Fruit fly (Drosophila melanogaster) whole organism, adult: ENCODE data around the gene Gabat.

Experiments
- CG5204 ChIP-seq: fragments of 200-800 bp; sonication (Bioruptor generic); optimal IDR thresholded peaks from 2 replicates; lab custom pipeline; 2016; ENCODE audit warnings: missing biosample characterization, missing genetic modification characterization
- CG7045 ChIP-seq: fragments of 200-800 bp; sonication (Bioruptor generic); optimal IDR thresholded peaks from 2 replicates; lab custom pipeline; 2017; ENCODE audit warnings: missing biosample characterization, mild to moderate bottlenecking, missing genetic modification characterization
- Clk ChIP-seq: fragments of 200-800 bp; sonication (Bioruptor generic); optimal IDR thresholded peaks from 2 replicates; lab custom pipeline; 2017; ENCODE audit warnings: missing biosample characterization, missing genetic modification characterization
- Crg-1 ChIP-seq: fragments of 200-800 bp; sonication (Bioruptor generic); optimal IDR thresholded peaks from 2 replicates; lab custom pipeline; 2016; ENCODE audit warnings: missing biosample characterization, missing genetic modification characterization
- cnc ChIP-seq, 2 experiments: fragments of >200 bp; optimal IDR thresholded peaks; 2 replicates each; lab custom pipeline; 2017
- pad ChIP-seq: fragments of 200-800 bp; sonication (Bioruptor generic); optimal IDR thresholded peaks from 3 replicates; lab custom pipeline; 2017; ENCODE audit warnings: missing biosample characterization, missing genetic modification characterization, mild to moderate bottlenecking, moderate library complexity, missing genetic modification reagents

DNA sequence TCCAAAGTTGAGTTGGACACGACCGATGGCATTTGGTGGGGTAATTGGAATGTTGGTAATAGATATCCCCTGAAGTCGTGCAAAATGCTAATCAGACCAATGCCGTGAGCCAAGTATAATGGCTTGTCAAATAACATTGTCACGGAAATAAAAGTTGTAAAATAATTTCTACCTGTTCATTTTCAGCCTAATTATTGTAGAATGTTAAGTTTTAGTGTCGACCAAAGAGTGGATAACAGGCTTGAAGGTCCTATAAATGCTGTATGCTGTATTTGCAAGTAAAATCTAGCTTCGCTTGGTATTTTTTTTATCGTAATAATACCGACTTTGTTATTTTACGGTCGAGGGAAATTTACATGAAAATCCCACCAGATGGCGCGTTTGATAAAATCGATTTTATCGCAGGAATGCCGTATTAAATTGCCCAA, 4.0 kb upstream of the Gabat start:
- TF ChIP-seq CG7045 (no peak), CG5204 (no peak), pad (GFP tag; lab: Kevin White, UChicago) (no peak), Crg-1 (GFP tag; lab: Kevin White, UChicago) (no peak), cnc (optimal IDR thresholded peaks at IDR 0.05; lab: Kevin White, UChicago) (no peak), Clk (no peak)
